Fruit fly (Drosophila melanogaster) whole organism, wandering third instar larva: ENCODE data around the gene IKKepsilon.

Experiments used
- CG32264 ChIP-seq: fragments of 200-800 bp; sonication (Bioruptor generic); optimal IDR thresholded peaks from 2 replicates; lab custom pipeline; 2016; ENCODE audit warnings: missing biosample characterization, missing genetic modification characterization
- CG9705 ChIP-seq: fragments of 200-800 bp; sonication (Bioruptor generic); optimal IDR thresholded peaks from 2 replicates; lab custom pipeline; 2018; ENCODE audit warnings: missing biosample characterization, mild to moderate bottlenecking, missing genetic modification characterization
- HLH106 ChIP-seq: fragments of 200-800 bp; optimal IDR thresholded peaks from 3 replicates; lab custom pipeline; 2019; ENCODE audit warnings: missing biosample characterization, mild to moderate bottlenecking, missing genetic modification characterization, moderate library complexity
- Myc ChIP-seq: fragments of >200 bp; optimal IDR thresholded peaks from 2 replicates; lab custom pipeline; 2017
- Rel ChIP-seq, 2 experiments: fragments of 200-800 bp; sonication (Bioruptor generic) in 1 of 2; optimal IDR thresholded peaks; 2 replicates in 1 of 2; 3 replicates in 1 of 2; lab custom pipeline; 2016 to 2019; ENCODE audit warnings: mild to moderate bottlenecking in 2 of 2, missing biosample characterization in 2 of 2, missing genetic modification characterization in 2 of 2, moderate library complexity in 1 of 2
- Vsx2 ChIP-seq: fragments of 200-300, 225-300 bp; sonication (Bioruptor generic); optimal IDR thresholded peaks from 2 replicates; lab custom pipeline; 2018; ENCODE audit warnings: missing biosample characterization, missing genetic modification characterization; ENCODE audit not compliant: partially characterized antibody
- dmrt93B ChIP-seq: fragments of 200-800 bp; sonication (Bioruptor generic); optimal IDR thresholded peaks from 2 replicates; lab custom pipeline; 2018; ENCODE audit warnings: missing biosample characterization, mild to moderate bottlenecking, missing genetic modification characterization
- fru ChIP-seq: fragments of 200-800 bp; sonication (Bioruptor generic); optimal IDR thresholded peaks from 3 replicates; lab custom pipeline; 2016; ENCODE audit warnings: missing biosample characterization, mild to moderate bottlenecking, missing genetic modification characterization
- lola ChIP-seq: fragments of >200 bp; optimal IDR thresholded peaks from 2 replicates; lab custom pipeline; 2017; ENCODE audit warnings: missing biosample characterization, missing genetic modification characterization
- psq ChIP-seq: fragments of 200-800 bp; sonication (Bioruptor generic); optimal IDR thresholded peaks from 3 replicates; lab custom pipeline; 2017; ENCODE audit warnings: missing biosample characterization, mild to moderate bottlenecking, missing genetic modification characterization, moderate library complexity
- rgr ChIP-seq: fragments of 200-800 bp; sonication (Bioruptor generic); optimal IDR thresholded peaks from 3 replicates; lab custom pipeline; 2016; ENCODE audit warnings: missing biosample characterization, mild to moderate bottlenecking, missing genetic modification characterization
- usp ChIP-seq: fragments of >200 bp; optimal IDR thresholded peaks from 2 replicates; lab custom pipeline; 2017; ENCODE audit warnings: missing biosample characterization, missing genetic modification characterization

DNA sequence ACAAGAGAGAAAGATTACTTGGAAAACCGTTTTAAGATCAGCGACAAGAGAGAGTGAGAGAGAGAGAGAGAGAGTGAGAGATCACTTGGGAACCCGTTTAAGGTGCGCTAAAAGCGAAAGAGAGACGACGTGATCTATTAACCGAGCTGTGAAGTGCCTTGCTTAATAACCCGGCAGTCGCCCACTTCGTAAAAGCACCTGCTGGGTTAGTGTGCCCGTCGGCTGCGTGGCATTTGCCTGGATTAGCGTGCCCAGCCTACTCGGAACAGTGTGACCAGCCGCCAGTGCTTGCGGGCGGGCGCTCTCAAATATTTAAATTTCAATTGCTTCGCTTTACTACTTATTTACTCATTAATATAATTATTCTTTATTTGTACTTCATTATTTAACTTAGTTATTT, 37.4 kb upstream of the IKKepsilon start:
- TF ChIP-seq fru (GFP tag; lab: Kevin White, UChicago) (no peak), rgr (GFP tag; lab: Kevin White, UChicago) (no peak), Myc (no peak), lola (GFP tag; lab: Kevin White, UChicago) (no peak), Vsx2 (GFP tag; lab: Kevin White, UChicago) (no peak), Rel (GFP tag; optimal IDR thresholded peaks at IDR 0.05; lab: Kevin White, UChicago) (no peak), Rel (tag; optimal IDR thresholded peaks at IDR 0.05; lab: Kevin White, UChicago) (no peak), psq (no peak), CG32264 (GFP tag; lab: Kevin White, UChicago) (no peak), usp (no peak), CG9705 (GFP tag; lab: Kevin White, UChicago) (no peak), HLH106 (tag; lab: Kevin White, UChicago) (no peak), dmrt93B (no peak)
